Fruit fly (Drosophila melanogaster): ENCODE data around the gene CG45064.
A peak's percentile ranks its signal among the peaks of the same experiment; 100 is the strongest.

Gene CG45064

dm6 chrX:14832562-14833303 lies 49.7 kb downstream of the CG45064 start, which contains the start of gene CG14411 (continued):
- peak; percentile 16; the same call in 1 of the 2 replicates for TF ChIP-seq sna (GFP tag; IDR thresholded peaks at IDR 0.05; ENCODE audit: partially characterized antibody)
- peak; percentile 1 for TF ChIP-seq CG17829 (tag; optimal IDR thresholded peaks at IDR 0.05)
- peak; percentile 25 for TF ChIP-seq CG15514 (GFP tag; optimal IDR thresholded peaks at IDR 0.05)
- TF ChIP-seq crol (GFP tag; IDR thresholded peaks at IDR 0.05), result peak; percentile 80
- no peak for TF ChIP-seq CG17612 (GFP tag; IDR thresholded peaks at IDR 0.05)
- peak; percentile 1 for TF ChIP-seq HmgD (GFP tag; optimal IDR thresholded peaks at IDR 0.05)
- no peak for TF ChIP-seq run (tag; optimal IDR thresholded peaks at IDR 0.05)
- no peak for TF ChIP-seq bsh (GFP tag; optimal IDR thresholded peaks at IDR 0.05)
- TF ChIP-seq row (GFP tag; IDR thresholded peaks at IDR 0.05), result peak; percentile 59; the same call in 2 of the 3 replicates
- TF ChIP-seq Sin3A (optimal IDR thresholded peaks at IDR 0.05), result peak; percentile 29
- TF ChIP-seq CG11456 (GFP tag; IDR thresholded peaks at IDR 0.05), result no peak
- TF ChIP-seq chinmo (GFP tag; IDR thresholded peaks at IDR 0.05; ENCODE audit: partially characterized antibody), result peak; percentile 85
- peak; percentile 18 for TF ChIP-seq CG15479 (GFP tag; optimal IDR thresholded peaks at IDR 0.05)
- TF ChIP-seq Med (GFP tag), result peak; percentile 80
- no peak for TF ChIP-seq CG7556 (GFP tag; optimal IDR thresholded peaks at IDR 0.05)
- TF ChIP-seq Eip74EF (GFP tag; optimal IDR thresholded peaks at IDR 0.05), result no peak
- TF ChIP-seq CG14710 (tag; optimal IDR thresholded peaks at IDR 0.05), result peak; percentile 67
- TF ChIP-seq Opbp (GFP tag; IDR thresholded peaks at IDR 0.05; ENCODE audit: partially characterized antibody), result peak; percentile 47; the same call in 1 of the 3 replicates
- TF ChIP-seq pzg (GFP tag; optimal IDR thresholded peaks at IDR 0.05), result peak; percentile 79
- peak; percentile 78 for TF ChIP-seq gfzf (GFP tag; optimal IDR thresholded peaks at IDR 0.05)
- TF ChIP-seq Doc2 (GFP tag; IDR thresholded peaks at IDR 0.05), result no peak
- peak; percentile 82 for TF ChIP-seq Adf1 (GFP tag; IDR thresholded peaks at IDR 0.05)
- TF ChIP-seq CG17328 (GFP tag; IDR thresholded peaks at IDR 0.05), result no peak
- TF ChIP-seq scrt (GFP tag; optimal IDR thresholded peaks at IDR 0.05), result no peak
- TF ChIP-seq CG4360 (GFP tag; IDR thresholded peaks at IDR 0.05), result peak; percentile 58
- TF ChIP-seq MBD-R2 (GFP tag; IDR thresholded peaks at IDR 0.05), result peak; percentile 42
- no peak for TF ChIP-seq dimm (GFP tag; IDR thresholded peaks at IDR 0.05)

- TF ChIP-seq BEAF-32 (GFP tag; optimal IDR thresholded peaks at IDR 0.05) (peak; percentile 66), sug (tag; optimal IDR thresholded peaks at IDR 0.05) (peak; percentile 4), CG6175 (GFP tag; IDR thresholded peaks at IDR 0.05) (no peak), CG2120 (GFP tag; optimal IDR thresholded peaks at IDR 0.05) (peak; percentile 5), Dref (GFP tag; IDR thresholded peaks at IDR 0.05) (peak; percentile 51), CG15269 (tag; optimal IDR thresholded peaks at IDR 0.05) (peak; percentile 6), CG9437 (GFP tag; optimal IDR thresholded peaks at IDR 0.05) (peak; percentile 33), Eip74EF (GFP tag; optimal IDR thresholded peaks at IDR 0.05) (no peak), Fer3 (tag; optimal IDR thresholded peaks at IDR 0.05) (no peak), CG13287 (GFP tag; IDR thresholded peaks at IDR 0.05; ENCODE audit: partially characterized antibody) (peak; percentile 77), CG10267 (tag; optimal IDR thresholded peaks at IDR 0.05) (peak; percentile 25), CG13624 (GFP tag; optimal IDR thresholded peaks at IDR 0.05) (no peak), phol (tag; optimal IDR thresholded peaks at IDR 0.05) (peak; percentile 22), CG1647 (GFP tag; optimal IDR thresholded peaks at IDR 0.05) (no peak), Hr39 (optimal IDR thresholded peaks at IDR 0.05) (no peak), Dad (GFP tag; optimal IDR thresholded peaks at IDR 0.05) (no peak), Hr51 (GFP tag; optimal IDR thresholded peaks at IDR 0.05) (no peak), CG14050 (GFP tag; IDR thresholded peaks at IDR 0.05) (no peak), unpg (GFP tag; optimal IDR thresholded peaks at IDR 0.05) (peak; percentile 3), wdn (GFP tag; IDR thresholded peaks at IDR 0.05) (no peak), TFAM (GFP tag; optimal IDR thresholded peaks at IDR 0.05) (no peak), CG4820 (GFP tag; optimal IDR thresholded peaks at IDR 0.05) (no peak)
Observed at dm6 chrX:14831713-14832561, 50.4 kb downstream of the CG45064 start, which contains the start of gene CG14408. CG14408 (minus strand) TSS chrX:14832033.
